Fruit fly (Drosophila melanogaster) whole organism, pupa: ENCODE measurements around the gene hale.

ENCODE experiments used
- CG32121 ChIP-seq: fragments of 200-800 bp; sonication (Bioruptor generic); IDR thresholded peaks from 2 replicates; pipeline ENCODE4 v1.3.6; 2022; ENCODE audit warnings: missing biosample characterization, missing genetic modification characterization
- CG8301 ChIP-seq: fragments of 200-800 bp; sonication (Bioruptor generic); optimal IDR thresholded peaks from 2 replicates; lab custom pipeline; 2018; ENCODE audit warnings: missing biosample characterization, mild to moderate bottlenecking, missing genetic modification characterization
- Pif1A ChIP-seq: fragments of 200-800 bp; sonication (Bioruptor generic); optimal IDR thresholded peaks from 3 replicates; lab custom pipeline; 2016; ENCODE audit warnings: missing biosample characterization, missing genetic modification characterization
- fd96Ca ChIP-seq: fragments of 200-800 bp; sonication (Bioruptor generic); IDR thresholded peaks from 3 replicates; pipeline ENCODE4 v1.3.6; 2022; ENCODE audit warnings: missing biosample characterization, missing genetic modification characterization
- gl ChIP-seq: fragments of 200-800 bp; sonication (Bioruptor generic); optimal IDR thresholded peaks from 2 replicates; lab custom pipeline; 2018; ENCODE audit warnings: missing biosample characterization, mild to moderate bottlenecking, missing genetic modification characterization
- rn ChIP-seq: fragments of 200-800 bp; sonication (Bioruptor generic); IDR thresholded peaks from 2 replicates; pipeline ENCODE4 v1.3.6; 2022; ENCODE audit warnings: missing biosample characterization, missing genetic modification characterization

- no peak for TF ChIP-seq rn (GFP tag; lab: Robert Waterston, UW)
- TF ChIP-seq gl (tag; lab: Kevin White, UChicago), result no peak
- no peak for TF ChIP-seq CG8301 (tag; lab: Kevin White, UChicago)
- no peak for TF ChIP-seq Pif1A
- TF ChIP-seq CG32121, result no peak
- TF ChIP-seq fd96Ca (GFP tag; lab: Robert Waterston, UW), result no peak
Measured at dm6 chr3L:20006269-20007265, 20.9 kb upstream of the hale start.
